Fruit fly (Drosophila melanogaster): ENCODE results near the gene Nubp2.

Nubp2 gene

dm6 chr3L:20540182-20540974, 14.0 kb downstream of the Nubp2 start, which contains the start of gene Rcd2 (continued):
- TF ChIP-seq Nf-YC (tag; optimal IDR thresholded peaks at IDR 0.05) (peak; percentile 86), sug (tag; optimal IDR thresholded peaks at IDR 0.05) (peak; percentile 90), CG9797 (GFP tag; optimal IDR thresholded peaks at IDR 0.05) (no peak), pros (GFP tag; optimal IDR thresholded peaks at IDR 0.05) (peak; percentile 2), ftz-f1 (GFP tag; optimal IDR thresholded peaks at IDR 0.05) (no peak), unc-4 (GFP tag; IDR thresholded peaks at IDR 0.05; ENCODE audit: partially characterized antibody) (peak; percentile 89), E2f2 (GFP tag; IDR thresholded peaks at IDR 0.05) (no peak), row (GFP tag; IDR thresholded peaks at IDR 0.05) (peak; percentile 88), GATAe (GFP tag; conservative IDR thresholded peaks at IDR 0.05) (no peak), dati (GFP tag; IDR thresholded peaks at IDR 0.05) (no peak), CG13894 (tag; optimal IDR thresholded peaks at IDR 0.05) (peak; percentile 91), CG34224 (GFP tag; IDR thresholded peaks at IDR 0.05; ENCODE audit: partially characterized antibody) (peak; percentile 95), CG14441 (GFP tag; IDR thresholded peaks at IDR 0.05) (peak; percentile 80), CG6765 (GFP tag; optimal IDR thresholded peaks at IDR 0.05) (peak; percentile 89), Ravus (GFP tag; IDR thresholded peaks at IDR 0.05) (peak; percentile 15; the same call in 1 of the 2 replicates), Mad (GFP tag; optimal IDR thresholded peaks at IDR 0.05) (no peak), en (GFP tag; optimal IDR thresholded peaks at IDR 0.05) (no peak), dm (GFP tag; optimal IDR thresholded peaks at IDR 0.05) (no peak), pum (GFP tag; optimal IDR thresholded peaks at IDR 0.05) (peak; percentile 41)

- 0 out of 2 replicates have a peak, but pooled peaks have one; percentile 26 for TF ChIP-seq CG31441 (GFP tag; IDR thresholded peaks at IDR 0.05)
- TF ChIP-seq Bdp1 (GFP tag; optimal IDR thresholded peaks at IDR 0.05), result no peak
- TF ChIP-seq stwl (tag; optimal IDR thresholded peaks at IDR 0.05), result peak; percentile 83
- TF ChIP-seq lilli (GFP tag; optimal IDR thresholded peaks at IDR 0.05), result no peak
- no peak for TF ChIP-seq mirr (GFP tag; optimal IDR thresholded peaks at IDR 0.05)
- no peak for TF ChIP-seq dysf (GFP tag; IDR thresholded peaks at IDR 0.05)
- TF ChIP-seq CG10543 (GFP tag; optimal IDR thresholded peaks at IDR 0.05), result no peak
- TF ChIP-seq salm (tag; optimal IDR thresholded peaks at IDR 0.05), result no peak
- no peak for TF ChIP-seq CG6854 (GFP tag; optimal IDR thresholded peaks at IDR 0.05)
- no peak for TF ChIP-seq wdn (GFP tag; IDR thresholded peaks at IDR 0.05)
- TF ChIP-seq CG15073 (GFP tag; optimal IDR thresholded peaks at IDR 0.05), result no peak
- TF ChIP-seq sna (GFP tag; IDR thresholded peaks at IDR 0.05; ENCODE audit: partially characterized antibody), result 0 out of 2 replicates have a peak, but pooled peaks have one; percentile 15
- TF ChIP-seq gt (GFP tag; IDR thresholded peaks at IDR 0.05), result no peak
- no peak for TF ChIP-seq Dbx (GFP tag; IDR thresholded peaks at IDR 0.05)
- peak; percentile 77 for TF ChIP-seq Lhr (GFP tag; optimal IDR thresholded peaks at IDR 0.05)
- TF ChIP-seq Side (GFP tag; optimal IDR thresholded peaks at IDR 0.05), result no peak
- no peak for TF ChIP-seq fu2 (GFP tag; optimal IDR thresholded peaks at IDR 0.05)
- TF ChIP-seq CG14860 (GFP tag; IDR thresholded peaks at IDR 0.05; ENCODE audit: partially characterized antibody), result no peak
- no peak for TF ChIP-seq CG13775 (GFP tag; optimal IDR thresholded peaks at IDR 0.05)
- no peak for TF ChIP-seq CG10565 (GFP tag; optimal IDR thresholded peaks at IDR 0.05)
- 0 out of 3 replicates have a peak, but pooled peaks have one; percentile 11 for TF ChIP-seq CG7963 (GFP tag; IDR thresholded peaks at IDR 0.05; ENCODE audit: partially characterized antibody)
- no peak for TF ChIP-seq en (GFP tag; optimal IDR thresholded peaks at IDR 0.05)
- TF ChIP-seq CG33213 (GFP tag; optimal IDR thresholded peaks at IDR 0.05), result peak; percentile 3
- no peak for TF ChIP-seq CG3065 (GFP tag; optimal IDR thresholded peaks at IDR 0.05)
- no peak for TF ChIP-seq otp (GFP tag; IDR thresholded peaks at IDR 0.05)
- no peak for TF ChIP-seq twi (tag; optimal IDR thresholded peaks at IDR 0.05)
- TF ChIP-seq NK7.1 (GFP tag; optimal IDR thresholded peaks at IDR 0.05), result no peak
- no peak for TF ChIP-seq Doc2 (GFP tag; IDR thresholded peaks at IDR 0.05)
- no peak for TF ChIP-seq Dref (GFP tag; IDR thresholded peaks at IDR 0.05)
Observed at dm6 chr3L:20540975-20541951, 14.9 kb downstream of the Nubp2 start.

Measured in whole organism, embryonic.